Worm (Caenorhabditis elegans) whole organism, dauer: Measurements from ENCODE around the gene T23F11.11.

Experiments used
- unc-62 ChIP-seq: sonication (generic microtip); optimal IDR thresholded peaks from 2 replicates; lab custom pipeline; 2017; ENCODE audit warnings: missing biosample characterization, missing genetic modification reagents, missing genetic modification characterization

Gene T23F11.11

ce11 chrIII:4687134-4687533 is 15.7 kb upstream of the T23F11.11 start:
- no peak for TF ChIP-seq unc-62 (GFP tag; lab: Kevin White, UChicago)

DNA sequence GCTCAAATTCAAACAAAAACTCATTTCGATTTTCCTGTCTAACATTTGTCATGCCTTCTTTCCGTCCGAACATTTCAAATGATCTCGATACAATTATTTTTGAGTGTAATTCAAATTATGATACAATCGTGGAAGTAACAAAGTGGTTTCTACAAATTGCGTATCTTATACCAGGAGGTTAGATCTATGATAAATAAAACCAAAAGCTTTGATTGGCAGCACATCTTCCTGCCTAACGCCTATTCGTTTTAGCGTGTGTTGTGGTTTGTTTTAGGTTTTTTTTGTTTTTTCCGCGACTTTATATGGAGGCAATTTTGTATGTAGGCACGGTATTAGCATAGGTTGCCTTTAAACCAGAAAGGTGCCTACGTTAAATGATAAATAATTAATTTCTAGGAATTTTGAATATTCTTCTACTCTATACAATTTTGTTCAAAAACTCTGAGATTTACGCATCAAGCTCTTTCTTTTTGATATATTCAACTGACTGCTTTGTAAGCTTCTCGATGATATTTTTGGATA is 8.6 kb upstream of the T23F11.11 start, which contains the start of gene srg-11:
Gene srg-11 (plus strand): TSS at position 51 of the 522 bp plus-strand sequence.
- no peak for TF ChIP-seq unc-62 (GFP tag; lab: Kevin White, UChicago)

DNA sequence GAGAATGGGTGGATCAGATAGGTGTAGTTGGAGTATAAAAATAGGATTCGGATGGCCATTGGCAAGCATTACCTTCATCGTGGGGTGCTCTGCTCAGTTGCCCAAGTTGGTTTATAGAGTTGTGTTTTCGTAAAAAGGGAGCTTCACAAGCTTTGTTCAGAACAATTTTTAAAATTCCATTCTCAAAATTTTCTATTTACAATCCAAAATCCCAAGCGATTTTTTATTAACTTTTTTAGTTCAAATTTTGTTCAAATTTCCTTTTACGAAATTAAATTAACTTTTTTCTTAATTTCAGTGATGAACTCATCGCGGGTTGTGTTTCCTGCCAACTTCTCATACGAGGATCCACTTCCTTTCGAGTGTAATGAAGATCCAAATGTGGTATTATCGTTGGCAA is 6.1 kb upstream of the T23F11.11 start, which contains the start of gene srg-10:
Gene srg-10 (plus strand): TSS at position 301 of the 400 bp plus-strand sequence.
- TF ChIP-seq unc-62 (GFP tag; lab: Kevin White, UChicago): no peak

DNA sequence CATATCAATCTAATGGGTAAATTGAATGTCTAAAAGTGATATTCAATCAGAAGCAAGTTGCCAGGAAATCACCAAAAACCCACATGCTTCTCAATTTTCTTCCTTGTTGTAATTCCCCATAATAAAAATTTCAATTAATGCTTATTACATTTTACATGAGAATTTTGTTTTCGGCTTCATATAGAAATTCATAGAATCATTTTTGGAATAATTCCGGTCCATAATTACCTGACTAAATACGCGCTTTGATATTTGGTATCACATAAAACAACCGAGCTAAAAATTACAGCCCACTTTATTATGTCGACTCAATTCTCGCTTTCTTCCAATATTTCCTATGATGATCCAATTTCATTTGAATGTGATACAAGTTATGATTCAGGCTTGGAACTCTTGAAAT is 558 bp upstream of the T23F11.11 start, which contains the start of gene srg-13:
Gene srg-13 (plus strand): TSS at position 301 of the 400 bp plus-strand sequence.
- no peak for TF ChIP-seq unc-62 (GFP tag; lab: Kevin White, UChicago)

ce11 chrIII:4668073-4668472 is 3.3 kb downstream of the T23F11.11 start:
- no peak for TF ChIP-seq unc-62 (GFP tag; lab: Kevin White, UChicago)

DNA sequence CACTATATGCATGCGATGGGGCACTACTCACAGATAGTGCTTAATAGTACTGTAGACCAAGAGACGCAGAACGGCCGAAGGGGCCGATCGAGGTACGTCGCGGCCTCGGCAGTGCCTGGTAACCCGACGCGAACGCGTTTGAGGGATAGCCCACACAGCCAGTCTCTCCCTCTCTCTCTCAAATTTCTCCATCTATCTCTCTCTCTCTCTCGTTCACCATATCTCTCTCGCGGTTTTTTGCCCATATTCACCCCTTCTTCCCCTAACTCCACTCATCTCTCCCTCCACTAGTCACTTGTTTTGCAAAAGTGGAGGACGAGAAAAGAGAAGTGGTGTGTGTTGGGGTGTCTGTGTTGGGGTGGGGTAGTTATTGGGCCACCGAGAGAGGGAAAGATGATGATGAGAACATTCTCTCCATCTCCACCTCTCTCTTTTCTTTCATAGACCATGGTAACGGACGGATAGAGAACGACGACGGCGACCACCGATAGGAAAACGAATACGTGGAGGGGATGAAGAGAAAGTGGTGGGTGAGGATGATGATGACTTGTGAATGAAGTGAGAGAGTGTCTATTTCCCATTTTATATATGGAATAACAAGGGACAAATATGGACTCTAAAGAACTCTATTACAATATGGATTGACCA is 4.5 kb downstream of the T23F11.11 start:
- no peak for TF ChIP-seq unc-62 (GFP tag; lab: Kevin White, UChicago)

DNA sequence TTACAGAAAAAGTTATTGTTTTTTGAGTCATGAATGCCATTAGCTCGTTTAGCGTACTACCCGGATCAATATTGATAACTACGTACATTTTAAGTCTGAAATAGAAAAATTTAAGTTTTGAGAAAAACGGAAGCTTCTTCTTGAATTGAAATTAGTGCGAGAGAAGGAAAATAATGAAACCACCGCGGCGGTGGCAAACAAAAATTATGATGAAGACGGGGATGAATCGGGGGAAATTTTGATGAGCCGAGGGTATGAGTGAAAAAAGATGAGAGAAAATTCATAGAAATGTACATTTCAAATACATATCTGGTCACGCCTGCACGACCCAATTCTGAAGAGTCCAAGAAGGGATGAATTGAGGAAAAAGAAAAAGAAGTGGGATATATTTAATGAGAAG is 6.1 kb downstream of the T23F11.11 start, which contains the start of gene T23F11.4:
Gene T23F11.4 (minus strand): TSS at position 101 of the 400 bp plus-strand sequence.
- no peak for TF ChIP-seq unc-62 (GFP tag; lab: Kevin White, UChicago)

ce11 chrIII:4659426-4659825 is 12.0 kb downstream of the T23F11.11 start:
- TF ChIP-seq unc-62 (GFP tag; lab: Kevin White, UChicago): no peak

ce11 chrIII:4658384-4658844 is 13.0 kb downstream of the T23F11.11 start, which contains the start of gene cdka-1:
Gene cdka-1 (plus strand): TSS chrIII:4658794.
- TF ChIP-seq unc-62 (GFP tag; lab: Kevin White, UChicago): no peak

- no peak for TF ChIP-seq unc-62 (GFP tag; lab: Kevin White, UChicago)
Measured at ce11 chrIII:4657386-4657785, 14.0 kb downstream of the T23F11.11 start.

DNA sequence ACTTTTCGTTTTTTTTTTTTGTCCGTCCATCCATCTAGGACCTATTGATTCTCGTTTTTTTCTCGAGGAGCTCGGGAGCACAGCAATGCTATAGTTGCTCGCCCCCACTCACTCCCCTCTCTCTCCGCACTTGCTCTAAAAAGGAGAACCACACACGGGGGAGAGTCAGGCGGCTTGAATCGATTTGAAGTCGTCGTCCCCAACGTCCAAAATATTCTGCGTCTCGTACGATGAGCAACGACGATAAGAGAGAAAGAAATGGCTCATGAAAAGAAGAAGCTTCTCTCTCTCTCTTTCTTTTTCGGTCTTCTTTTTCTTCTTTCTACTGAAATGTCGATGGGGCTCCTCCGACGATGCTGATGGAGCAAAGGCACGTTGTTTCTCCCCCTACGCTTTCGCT is 15.0 kb downstream of the T23F11.11 start:
- TF ChIP-seq unc-62 (GFP tag; lab: Kevin White, UChicago): no peak

DNA sequence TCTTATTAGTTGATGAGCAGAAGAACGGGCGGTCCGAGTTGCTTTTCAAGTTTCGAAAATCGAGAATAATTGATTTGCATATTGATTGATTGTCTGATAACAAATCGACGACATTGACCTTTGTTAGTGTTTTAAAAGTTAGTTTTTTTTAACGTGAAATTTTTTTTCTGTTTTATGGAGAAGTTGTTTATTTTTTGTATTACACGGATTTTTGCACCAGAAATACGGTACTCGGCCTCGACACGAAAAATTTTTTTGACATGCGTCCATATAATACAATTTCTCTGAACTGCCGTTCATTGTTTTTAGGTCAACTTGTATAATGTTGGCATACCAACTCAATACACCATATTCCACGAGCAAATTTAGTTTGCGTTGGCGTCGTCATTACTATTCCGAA is 16.0 kb downstream of the T23F11.11 start, which contains the start of gene T23F11.2:
Gene T23F11.2 (minus strand): TSS at position 101 of the 400 bp plus-strand sequence.
- no peak for TF ChIP-seq unc-62 (GFP tag; lab: Kevin White, UChicago)

DNA sequence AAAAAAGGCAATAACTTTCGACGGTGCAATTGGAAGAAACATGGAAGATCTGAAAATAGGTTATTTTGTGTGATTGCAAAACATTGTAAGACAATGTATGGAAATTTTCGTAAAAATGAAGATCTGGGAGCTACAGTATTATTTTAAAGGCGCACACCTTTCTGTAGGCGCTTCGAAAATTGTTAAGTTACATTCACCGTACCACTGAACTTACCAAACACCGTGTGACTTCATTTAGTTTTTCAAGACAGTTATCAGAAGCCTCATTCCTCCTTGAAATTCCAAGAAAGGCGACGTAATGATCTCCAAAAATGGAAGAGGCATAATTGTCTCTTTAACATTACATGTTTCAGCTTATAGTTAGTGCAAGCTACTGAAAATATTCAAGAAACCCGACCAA is 17.5 kb downstream of the T23F11.11 start:
- TF ChIP-seq unc-62 (GFP tag; lab: Kevin White, UChicago): no peak

DNA sequence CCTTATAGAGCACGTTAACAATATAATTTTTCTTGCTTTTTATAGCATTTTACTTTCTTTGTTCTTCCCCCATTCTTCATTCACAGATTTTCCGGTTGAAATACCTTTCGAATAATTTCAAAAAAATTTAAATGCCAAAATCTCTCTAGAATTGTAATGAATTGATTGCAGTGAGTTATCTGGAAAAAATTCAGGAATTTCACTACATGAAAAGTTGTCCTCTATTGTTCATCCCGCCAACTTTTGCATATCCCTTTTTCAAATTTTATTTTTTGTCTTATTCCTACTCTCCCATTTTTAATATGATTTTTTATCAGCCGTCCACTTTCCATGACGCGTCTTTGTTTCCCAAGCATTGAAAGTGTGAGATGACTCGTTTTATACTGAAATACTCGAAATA is 18.0 kb downstream of the T23F11.11 start:
- no peak for TF ChIP-seq unc-62 (GFP tag; lab: Kevin White, UChicago)

ce11 chrIII:4649811-4650544 is 21.4 kb downstream of the T23F11.11 start, which contains the start of gene ppm-2:
Gene ppm-2 (plus strand): TSS chrIII:4650494.
- no peak for TF ChIP-seq unc-62 (GFP tag; lab: Kevin White, UChicago)

DNA sequence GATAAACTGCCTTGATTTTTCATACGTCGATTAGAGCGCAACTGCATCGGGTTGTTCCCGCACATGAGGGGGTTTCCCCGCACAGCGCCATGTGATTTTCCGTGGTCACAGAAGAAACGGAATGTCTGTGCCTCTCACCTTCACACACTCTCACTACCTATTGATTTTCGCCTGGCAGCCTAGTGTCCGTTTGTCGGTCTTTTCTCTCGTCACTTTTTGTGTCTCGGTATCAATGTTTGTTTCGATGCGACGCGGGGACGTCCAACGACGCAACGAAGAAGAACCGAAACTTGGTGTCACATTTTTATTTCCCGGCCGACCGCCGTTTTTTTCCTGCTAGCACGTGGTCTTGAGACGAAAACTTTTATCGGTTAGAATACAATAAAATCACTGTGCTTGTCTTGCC is 22.0 kb downstream of the T23F11.11 start:
- no peak for TF ChIP-seq unc-62 (GFP tag; lab: Kevin White, UChicago)
